Worm (Caenorhabditis elegans): ENCODE data around the gene C13G3.12.

C13G3.12 gene

DNA sequence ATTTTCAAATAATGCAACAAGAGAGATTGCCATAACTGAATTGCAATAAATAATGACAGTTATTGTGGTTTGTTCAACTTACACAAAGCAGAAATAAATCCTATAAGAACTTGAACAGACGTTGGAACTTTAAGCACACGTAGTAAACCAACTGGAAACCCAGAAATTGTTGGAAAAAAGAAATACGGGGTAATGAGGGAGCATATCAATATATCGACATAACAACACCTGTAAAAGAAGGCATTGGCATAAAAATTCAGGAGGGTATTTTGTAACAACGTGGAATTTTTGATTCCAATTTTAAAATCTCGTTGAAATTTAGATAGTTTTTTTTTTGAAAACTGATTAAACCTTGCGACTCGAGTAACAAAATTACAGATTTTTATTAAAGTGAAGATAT, 33.8 kb upstream of the C13G3.12 start:
- TF ChIP-seq elt-1 (tag; optimal IDR thresholded peaks at IDR 0.05) (no peak), sea-2 (GFP tag; optimal IDR thresholded peaks at IDR 0.05) (no peak), lin-39 (tag; optimal IDR thresholded peaks at IDR 0.05) (no peak), unc-62 (GFP tag; optimal IDR thresholded peaks at IDR 0.05) (no peak), ceh-16 (tag; optimal IDR thresholded peaks at IDR 0.05) (no peak), nhr-67 (tag; optimal IDR thresholded peaks at IDR 0.05) (no peak), daf-12 (tag; optimal IDR thresholded peaks at IDR 0.05) (no peak), ceh-28 (tag; optimal IDR thresholded peaks at IDR 0.05) (no peak), eor-1 (tag; optimal IDR thresholded peaks at IDR 0.05) (no peak), nfya-1 (tag; optimal IDR thresholded peaks at IDR 0.05; ENCODE audit: insufficient read depth) (no peak), ztf-4 (tag; optimal IDR thresholded peaks at IDR 0.05) (no peak), ZK546.5 (tag; optimal IDR thresholded peaks at IDR 0.05) (no peak)

DNA sequence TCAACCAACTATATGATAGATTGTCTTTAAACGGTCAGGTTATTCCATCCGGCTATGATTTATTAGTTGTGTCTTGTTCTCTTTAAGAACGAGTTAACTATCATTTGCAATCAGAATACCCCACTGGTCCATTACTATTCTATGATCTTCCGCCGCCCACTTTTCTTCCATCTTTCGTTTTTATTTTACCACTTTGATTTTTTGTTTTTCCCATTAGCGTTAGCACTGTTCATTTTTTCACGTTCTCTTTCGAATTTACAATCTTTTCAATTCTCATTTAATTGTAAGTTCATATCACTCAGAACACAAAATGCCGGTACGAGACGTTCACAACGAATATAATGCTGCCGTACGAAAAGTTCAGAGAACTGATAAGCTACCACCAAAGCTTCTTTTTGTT, 31.1 kb upstream of the C13G3.12 start, which contains the start of gene T04C12.7:
T04C12.7 (plus strand) TSS at position 301 of the 400 bp plus-strand sequence.
- TF ChIP-seq zag-1 (tag; optimal IDR thresholded peaks at IDR 0.05) = no peak
- no peak for TF ChIP-seq elt-3 (tag; optimal IDR thresholded peaks at IDR 0.05)
- TF ChIP-seq ceh-16 (tag; optimal IDR thresholded peaks at IDR 0.05) = no peak
- TF ChIP-seq egl-27 (tag; optimal IDR thresholded peaks at IDR 0.05) = no peak
- no peak for TF ChIP-seq lsy-12 (tag; optimal IDR thresholded peaks at IDR 0.05)
- TF ChIP-seq unc-62 (GFP tag; optimal IDR thresholded peaks at IDR 0.05) = no peak
- no peak for TF ChIP-seq hmg-11 (tag; optimal IDR thresholded peaks at IDR 0.05)
- no peak for TF ChIP-seq nhr-23 (tag; optimal IDR thresholded peaks at IDR 0.05)
- no peak for TF ChIP-seq nhr-77 (tag; optimal IDR thresholded peaks at IDR 0.05)
- TF ChIP-seq nhr-237 (tag; optimal IDR thresholded peaks at IDR 0.05) = no peak
- no peak for TF ChIP-seq skn-1 (tag; optimal IDR thresholded peaks at IDR 0.05)
- no peak for TF ChIP-seq ceh-28 (tag; optimal IDR thresholded peaks at IDR 0.05)
- TF ChIP-seq aly-2 (tag; optimal IDR thresholded peaks at IDR 0.05) = no peak
- no peak for TF ChIP-seq sea-2 (GFP tag; optimal IDR thresholded peaks at IDR 0.05)
- TF ChIP-seq elt-1 (tag; optimal IDR thresholded peaks at IDR 0.05) = no peak
- TF ChIP-seq R02D3.7 (tag; optimal IDR thresholded peaks at IDR 0.05) = no peak
- no peak for TF ChIP-seq lin-39 (tag; optimal IDR thresholded peaks at IDR 0.05)
- no peak for TF ChIP-seq ceh-9 (tag; optimal IDR thresholded peaks at IDR 0.05)

DNA sequence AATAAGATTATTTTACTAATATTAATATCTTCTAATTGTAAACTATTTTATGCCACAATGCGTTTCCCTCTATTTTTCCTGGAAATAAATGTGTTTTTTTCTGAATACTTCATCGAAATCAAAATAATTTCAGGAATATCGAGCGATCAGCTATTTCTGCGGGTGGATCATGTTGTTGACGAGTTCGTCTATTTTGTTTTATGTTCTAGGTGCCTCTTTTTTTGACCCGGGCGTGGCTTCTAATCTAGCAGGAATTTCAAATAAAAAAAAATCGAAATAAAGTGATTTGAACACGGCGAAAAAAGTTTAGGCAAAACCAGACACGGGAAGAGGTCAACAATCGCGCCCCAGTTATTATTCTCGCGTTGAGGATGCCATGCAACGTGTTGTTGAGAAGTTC, 29.2 kb upstream of the C13G3.12 start, which contains the start of gene T04C12.33:
T04C12.33 (plus strand) TSS at position 301 of the 400 bp plus-strand sequence.
- TF ChIP-seq eor-1 (tag; optimal IDR thresholded peaks at IDR 0.05) (no peak), ama-1 (optimal IDR thresholded peaks at IDR 0.05) (no peak), unc-39 (tag; optimal IDR thresholded peaks at IDR 0.05) (no peak), ceh-16 (tag; optimal IDR thresholded peaks at IDR 0.05) (no peak), nhr-23 (tag; optimal IDR thresholded peaks at IDR 0.05) (peak; percentile 16), mdl-1 (tag; optimal IDR thresholded peaks at IDR 0.05) (no peak), nhr-77 (tag; optimal IDR thresholded peaks at IDR 0.05) (no peak), fkh-10 (GFP tag; optimal IDR thresholded peaks at IDR 0.05) (no peak), R02D3.7 (tag; optimal IDR thresholded peaks at IDR 0.05) (no peak)

- TF ChIP-seq ceh-82 (tag; optimal IDR thresholded peaks at IDR 0.05) (no peak), aly-2 (tag; optimal IDR thresholded peaks at IDR 0.05) (no peak), fkh-2 (tag; optimal IDR thresholded peaks at IDR 0.05) (no peak), daf-12 (tag; optimal IDR thresholded peaks at IDR 0.05) (no peak), jun-1 (tag; optimal IDR thresholded peaks at IDR 0.05) (no peak), nhr-237 (tag; optimal IDR thresholded peaks at IDR 0.05) (no peak), ztf-11 (tag; optimal IDR thresholded peaks at IDR 0.05) (no peak), unc-39 (tag; optimal IDR thresholded peaks at IDR 0.05) (no peak), eor-1 (tag; optimal IDR thresholded peaks at IDR 0.05) (no peak), nhr-23 (tag; optimal IDR thresholded peaks at IDR 0.05) (no peak), snpc-4 (tag; optimal IDR thresholded peaks at IDR 0.05) (no peak), fkh-10 (GFP tag; optimal IDR thresholded peaks at IDR 0.05) (no peak), ceh-28 (tag; optimal IDR thresholded peaks at IDR 0.05) (no peak), sea-2 (GFP tag; optimal IDR thresholded peaks at IDR 0.05) (no peak), nfya-1 (tag; optimal IDR thresholded peaks at IDR 0.05; ENCODE audit: insufficient read depth) (no peak), elt-1 (tag; optimal IDR thresholded peaks at IDR 0.05) (no peak), nhr-43 (tag; optimal IDR thresholded peaks at IDR 0.05; ENCODE audit: poor library complexity, severe bottlenecking) (no peak)
Measured at ce11 chrV:11048678-11049077, 26.0 kb upstream of the C13G3.12 start, which contains the start of gene srh-74. Gene srh-74 (minus strand): TSS chrV:11048778.

DNA sequence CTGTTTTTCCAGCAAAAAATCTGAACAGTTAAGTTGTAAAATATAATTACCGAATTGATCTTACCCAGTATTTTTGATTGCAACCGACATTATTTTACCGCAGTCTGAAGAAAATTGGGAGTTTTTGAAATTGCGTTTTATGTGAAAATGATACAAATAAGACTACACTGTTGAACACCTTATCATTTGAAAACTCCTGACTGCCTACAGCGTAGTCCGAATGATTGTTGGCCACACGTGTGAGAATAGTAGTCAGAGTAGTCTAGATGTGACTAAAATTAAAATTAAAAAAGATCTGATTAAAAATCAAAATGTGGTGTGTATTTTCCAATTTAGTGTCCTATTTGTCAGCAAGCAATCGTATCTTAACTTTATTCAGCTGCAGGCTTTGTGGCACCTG, 24.0 kb upstream of the C13G3.12 start, which contains the start of gene dhs-18:
dhs-18 (minus strand) TSS at position 104 of the 400 bp plus-strand sequence.
- TF ChIP-seq elt-2 (tag; optimal IDR thresholded peaks at IDR 0.05) (peak; percentile 72), pqm-1 (tag; optimal IDR thresholded peaks at IDR 0.05) (peak; percentile 83), lsy-12 (tag; optimal IDR thresholded peaks at IDR 0.05) (no peak)

All from whole organism, L3 larva.